Fruit fly (Drosophila melanogaster): ENCODE data around the gene dbe.

dbe gene

dm6 chr2L:870285-870684 lies 628 bp upstream of the dbe start, which contains the start of gene PNUTS:
PNUTS (plus strand) TSS chr2L:870465.
- peak in 1 of 2 experiments; percentile 24 for TF ChIP-seq dl (GFP tag; optimal IDR thresholded peaks at IDR 0.05; ENCODE audit: insufficient read depth in 1 of 2, partially characterized antibody in 2 of 2)
- peak; percentile 39 for TF ChIP-seq Vsx2 (GFP tag; optimal IDR thresholded peaks at IDR 0.05; ENCODE audit: partially characterized antibody)
- TF ChIP-seq Dif (GFP tag; optimal IDR thresholded peaks at IDR 0.05; ENCODE audit: partially characterized antibody), result peak; percentile 44
- no peak for TF ChIP-seq woc (GFP tag; optimal IDR thresholded peaks at IDR 0.05)

- no peak for TF ChIP-seq CG32264 (GFP tag; optimal IDR thresholded peaks at IDR 0.05)
- TF ChIP-seq sv (GFP tag; optimal IDR thresholded peaks at IDR 0.05), result no peak
- TF ChIP-seq Dif (GFP tag; optimal IDR thresholded peaks at IDR 0.05; ENCODE audit: partially characterized antibody), result no peak
- no peak for TF ChIP-seq dl (GFP tag; optimal IDR thresholded peaks at IDR 0.05; ENCODE audit: insufficient read depth in 1 of 2, partially characterized antibody in 2 of 2)
- no peak for TF ChIP-seq Hr83 (GFP tag; optimal IDR thresholded peaks at IDR 0.05; ENCODE audit: poor library complexity, severe bottlenecking)
- TF ChIP-seq N (GFP tag; optimal IDR thresholded peaks at IDR 0.05), result no peak
- TF ChIP-seq br (GFP tag; optimal IDR thresholded peaks at IDR 0.05), result no peak
- no peak for TF ChIP-seq Hnf4 (GFP tag; optimal IDR thresholded peaks at IDR 0.05)
Measured at dm6 chr2L:868961-869360, 696 bp downstream of the dbe start.

dm6 chr2L:867899-868605 lies 1.6 kb downstream of the dbe start, which contains the start of gene aru:
aru (minus strand) TSS chr2L:868354.
- TF ChIP-seq HLH106 (tag; optimal IDR thresholded peaks at IDR 0.05) (peak; percentile 43), Rel (GFP tag; optimal IDR thresholded peaks at IDR 0.05) (no peak), Rel (tag; optimal IDR thresholded peaks at IDR 0.05) (peak; percentile 6), foxo (GFP tag; optimal IDR thresholded peaks at IDR 0.05) (no peak), Sp1 (GFP tag; optimal IDR thresholded peaks at IDR 0.05) (peak; percentile 30), rgr (GFP tag; optimal IDR thresholded peaks at IDR 0.05) (peak; percentile 2), dmrt93B (GFP tag; optimal IDR thresholded peaks at IDR 0.05) (no peak), N (GFP tag; optimal IDR thresholded peaks at IDR 0.05) (no peak), ey (GFP tag; optimal IDR thresholded peaks at IDR 0.05) (no peak), fru (GFP tag; optimal IDR thresholded peaks at IDR 0.05) (peak; percentile 68), Dif (GFP tag; optimal IDR thresholded peaks at IDR 0.05; ENCODE audit: partially characterized antibody) (peak; percentile 82), pan (optimal IDR thresholded peaks at IDR 0.05) (no peak), brk (GFP tag; optimal IDR thresholded peaks at IDR 0.05) (peak; percentile 37), woc (GFP tag; optimal IDR thresholded peaks at IDR 0.05) (peak; percentile 36), Hr83 (GFP tag; optimal IDR thresholded peaks at IDR 0.05; ENCODE audit: poor library complexity, severe bottlenecking) (peak; percentile 19), jim (GFP tag; optimal IDR thresholded peaks at IDR 0.05) (no peak), dl (GFP tag; optimal IDR thresholded peaks at IDR 0.05; ENCODE audit: insufficient read depth in 1 of 2, partially characterized antibody in 2 of 2) (peak in 1 of 2 experiments; percentile 56), sage (GFP tag; optimal IDR thresholded peaks at IDR 0.05) (peak; percentile 21), CG32264 (GFP tag; optimal IDR thresholded peaks at IDR 0.05) (no peak), CG9705 (GFP tag; optimal IDR thresholded peaks at IDR 0.05) (no peak), CrebA (GFP tag; optimal IDR thresholded peaks at IDR 0.05; ENCODE audit: borderline replicate concordance) (no peak), dsf (GFP tag; optimal IDR thresholded peaks at IDR 0.05; ENCODE audit: borderline replicate concordance) (no peak), usp (GFP tag; optimal IDR thresholded peaks at IDR 0.05) (no peak), br (GFP tag; optimal IDR thresholded peaks at IDR 0.05) (no peak), Dfd (GFP tag; optimal IDR thresholded peaks at IDR 0.05) (no peak), Vsx2 (GFP tag; optimal IDR thresholded peaks at IDR 0.05; ENCODE audit: partially characterized antibody) (no peak), Myc (optimal IDR thresholded peaks at IDR 0.05) (no peak), Abd-B (GFP tag; optimal IDR thresholded peaks at IDR 0.05) (no peak), tai (GFP tag; optimal IDR thresholded peaks at IDR 0.05) (no peak), Hnf4 (GFP tag; optimal IDR thresholded peaks at IDR 0.05) (peak; percentile 43), psq (GFP tag; optimal IDR thresholded peaks at IDR 0.05) (peak; percentile 38), lola (GFP tag; optimal IDR thresholded peaks at IDR 0.05) (no peak), GATAd (GFP tag; optimal IDR thresholded peaks at IDR 0.05) (no peak), h (GFP tag; optimal IDR thresholded peaks at IDR 0.05) (peak; percentile 48), Mio (GFP tag; optimal IDR thresholded peaks at IDR 0.05) (no peak), Jra (GFP tag; optimal IDR thresholded peaks at IDR 0.05) (no peak), sv (GFP tag; optimal IDR thresholded peaks at IDR 0.05) (no peak), OdsH (GFP tag; optimal IDR thresholded peaks at IDR 0.05) (no peak), Hr78 (GFP tag; optimal IDR thresholded peaks at IDR 0.05) (no peak)

Data from whole organism, wandering third instar larva.